Fruit fly (Drosophila melanogaster) whole organism, embryonic: ENCODE measurements around the gene Dlg5.

Source experiments
- ATbp ChIP-seq: fragments of 200-800 bp; sonication (Bioruptor generic); optimal IDR thresholded peaks from 2 replicates; lab custom pipeline; 2017; ENCODE audit warnings: missing biosample characterization, mild to moderate bottlenecking, missing genetic modification characterization, missing genetic modification reagents
- Abd-B ChIP-seq: fragments of 200-800 bp; sonication (Bioruptor generic); optimal IDR thresholded peaks from 2 replicates; lab custom pipeline; 2018; ENCODE audit warnings: missing biosample characterization, mild to moderate bottlenecking, missing genetic modification characterization, moderate library complexity
- Bteb2 ChIP-seq: fragments of 200-800 bp; sonication (Bioruptor generic); optimal IDR thresholded peaks from 2 replicates; lab custom pipeline; 2016; ENCODE audit warnings: missing biosample characterization, missing genetic modification characterization
- CG10959 ChIP-seq: fragments of 200-800 bp; sonication (Bioruptor generic); IDR thresholded peaks from 2 replicates; pipeline ENCODE4 v1.3.6; 2022; ENCODE audit warnings: missing biosample characterization, missing genetic modification characterization
- CG11398 ChIP-seq: fragments of 200-800 bp; sonication (Bioruptor generic); optimal IDR thresholded peaks from 2 replicates; lab custom pipeline; 2016; ENCODE audit warnings: missing biosample characterization, missing genetic modification characterization
- CG12236 ChIP-seq: fragments of 200-800 bp; sonication (Bioruptor generic); optimal IDR thresholded peaks from 2 replicates; lab custom pipeline; 2016; ENCODE audit warnings: missing biosample characterization, missing genetic modification characterization
- CG12659 ChIP-seq: fragments of 200-800 bp; sonication (Bioruptor generic); optimal IDR thresholded peaks from 3 replicates; lab custom pipeline; 2017; ENCODE audit warnings: mild to moderate bottlenecking, missing biosample characterization, missing genetic modification reagents, missing genetic modification characterization
- CG12744 ChIP-seq: fragments of 200-800 bp; sonication (Bioruptor generic); optimal IDR thresholded peaks from 2 replicates; lab custom pipeline; 2016; ENCODE audit warnings: missing biosample characterization, missing genetic modification characterization
- CG15269 ChIP-seq: fragments of 200-800 bp; sonication (Bioruptor generic); optimal IDR thresholded peaks from 2 replicates; lab custom pipeline; 2018; ENCODE audit warnings: missing biosample characterization, mild to moderate bottlenecking, missing genetic modification characterization, moderate library complexity
- CG16815 ChIP-seq: fragments of 200-800 bp; sonication (Bioruptor generic); optimal IDR thresholded peaks from 3 replicates; lab custom pipeline; 2017; ENCODE audit warnings: missing biosample characterization, mild to moderate bottlenecking, missing genetic modification characterization
- CG17612 ChIP-seq: fragments of 200-800 bp; sonication (Bioruptor generic); IDR thresholded peaks from 2 replicates; pipeline ENCODE4 v1.3.6; 2022; ENCODE audit warnings: missing biosample characterization, missing genetic modification characterization
- CG2875 ChIP-seq: fragments of 200-800 bp; sonication (Bioruptor generic); optimal IDR thresholded peaks from 2 replicates; lab custom pipeline; 2017; ENCODE audit warnings: missing biosample characterization, mild to moderate bottlenecking, missing genetic modification characterization, missing genetic modification reagents
- CG31441 ChIP-seq: fragments of 200-800 bp; sonication (Bioruptor generic); IDR thresholded peaks from 2 replicates; pipeline ENCODE4 v1.3.6; 2022; ENCODE audit warnings: missing biosample characterization, missing genetic modification characterization
- CG32772 ChIP-seq: fragments of 200-800 bp; sonication (Bioruptor generic); IDR thresholded peaks from 2 replicates; pipeline ENCODE4 v1.3.6; 2022; ENCODE audit warnings: missing biosample characterization, missing genetic modification characterization
- CG5953 ChIP-seq: fragments of 200-800 bp; sonication (Bioruptor generic); IDR thresholded peaks from 2 replicates; pipeline ENCODE4 v1.3.6; 2022; ENCODE audit warnings: missing biosample characterization, missing genetic modification characterization
- CG6683 ChIP-seq: fragments of 200-800 bp; sonication (Bioruptor generic); optimal IDR thresholded peaks from 2 replicates; lab custom pipeline; 2017; ENCODE audit warnings: missing biosample characterization, mild to moderate bottlenecking, missing genetic modification characterization, missing genetic modification reagents
- CG7745 ChIP-seq: fragments of 200-800 bp; sonication (Bioruptor generic); optimal IDR thresholded peaks from 2 replicates; lab custom pipeline; 2018; ENCODE audit warnings: missing biosample characterization, mild to moderate bottlenecking, missing genetic modification characterization, moderate library complexity
- CG7839 ChIP-seq: fragments of 200-800 bp; sonication (Bioruptor generic); optimal IDR thresholded peaks from 3 replicates; lab custom pipeline; 2018; ENCODE audit warnings: missing biosample characterization, mild to moderate bottlenecking, missing genetic modification characterization, moderate library complexity
- CG7928 ChIP-seq: fragments of 200-800 bp; sonication (Bioruptor generic); optimal IDR thresholded peaks from 2 replicates; lab custom pipeline; 2017; ENCODE audit warnings: missing biosample characterization, mild to moderate bottlenecking, missing genetic modification characterization
- CoRest ChIP-seq: fragments of 200-800 bp; sonication (Bioruptor generic); optimal IDR thresholded peaks from 3 replicates; lab custom pipeline; 2018; ENCODE audit warnings: missing biosample characterization, mild to moderate bottlenecking, missing genetic modification characterization, moderate library complexity
- Dad ChIP-seq: fragments of 200-800 bp; sonication (Bioruptor generic); optimal IDR thresholded peaks from 3 replicates; lab custom pipeline; 2016; ENCODE audit warnings: missing biosample characterization, missing genetic modification characterization
- Deaf1 ChIP-seq: fragments of 200-800 bp; optimal IDR thresholded peaks from 3 replicates; lab custom pipeline; 2019; ENCODE audit warnings: missing biosample characterization, mild to moderate bottlenecking, missing genetic modification characterization, moderate library complexity
- Doc3 ChIP-seq: fragments of 200-800 bp; sonication (Bioruptor generic); IDR thresholded peaks from 3 replicates; pipeline ENCODE4 v1.3.6; 2022; ENCODE audit warnings: missing biosample characterization, missing genetic modification characterization; ENCODE audit not compliant: partially characterized antibody
- Ets65A ChIP-seq: fragments of 200-800 bp; sonication (Bioruptor generic); peaks from one replicate; lab custom pipeline; 2016; ENCODE audit warnings: missing biosample characterization, missing genetic modification characterization
- Ets97D ChIP-seq: fragments of 200-800 bp; sonication (Bioruptor generic); optimal IDR thresholded peaks from 3 replicates; lab custom pipeline; 2016; ENCODE audit warnings: missing biosample characterization, missing genetic modification characterization
- Lpt ChIP-seq: fragments of >200 bp; optimal IDR thresholded peaks from 2 replicates; lab custom pipeline; 2018; ENCODE audit warnings: missing biosample characterization, missing genetic modification characterization
- NC2α ChIP-seq: fragments of 200-800 bp; sonication (Bioruptor generic); optimal IDR thresholded peaks from 2 replicates; lab custom pipeline; 2016; ENCODE audit warnings: missing biosample characterization, missing genetic modification characterization
- Opbp ChIP-seq: fragments of 200-800 bp; sonication (Bioruptor generic); IDR thresholded peaks from 3 replicates; pipeline ENCODE4 v1.3.6; 2022; ENCODE audit warnings: missing biosample characterization, missing genetic modification characterization; ENCODE audit not compliant: partially characterized antibody
- Ssrp ChIP-seq: fragments of 200-800 bp; sonication (Bioruptor generic); optimal IDR thresholded peaks from 2 replicates; lab custom pipeline; 2018; ENCODE audit warnings: missing biosample characterization, mild to moderate bottlenecking, missing genetic modification characterization, moderate library complexity
- Tbp ChIP-seq: fragments of >200 bp; optimal IDR thresholded peaks from 2 replicates; lab custom pipeline; 2018; ENCODE audit warnings: missing biosample characterization, missing genetic modification characterization
- Xbp1 ChIP-seq: fragments of 200-800 bp; sonication (Bioruptor generic); optimal IDR thresholded peaks from 3 replicates; lab custom pipeline; 2016; ENCODE audit warnings: missing biosample characterization, mild to moderate bottlenecking, missing genetic modification characterization
- ase ChIP-seq: fragments of 200-800 bp; sonication (Bioruptor generic); IDR thresholded peaks from 3 replicates; pipeline ENCODE4 v1.3.6; 2022; ENCODE audit warnings: missing biosample characterization, missing genetic modification characterization
- btn ChIP-seq: fragments of 200-800 bp; sonication (Bioruptor generic); optimal IDR thresholded peaks from 2 replicates; lab custom pipeline; 2016; ENCODE audit warnings: missing biosample characterization, missing genetic modification characterization
- dan ChIP-seq: fragments of 200-800 bp; sonication (Bioruptor generic); IDR thresholded peaks from 2 replicates; pipeline ENCODE4 v1.3.6; 2022; ENCODE audit warnings: missing biosample characterization, missing genetic modification characterization
- dmrt11E ChIP-seq: fragments of 200-800 bp; sonication (Bioruptor generic); optimal IDR thresholded peaks from 3 replicates; lab custom pipeline; 2018; ENCODE audit warnings: missing biosample characterization, mild to moderate bottlenecking, missing genetic modification characterization, moderate library complexity
- dmrt99B ChIP-seq: fragments of 200-800 bp; sonication (Bioruptor generic); optimal IDR thresholded peaks from 2 replicates; lab custom pipeline; 2018; ENCODE audit warnings: missing biosample characterization, mild to moderate bottlenecking, missing genetic modification characterization, moderate library complexity
- en ChIP-seq: fragments of 200-800 bp; sonication (Bioruptor generic); optimal IDR thresholded peaks from 2 replicates; lab custom pipeline; 2016; ENCODE audit warnings: missing biosample characterization, missing genetic modification characterization
- grn ChIP-seq: fragments of 200-800 bp; sonication (Bioruptor generic); optimal IDR thresholded peaks from 3 replicates; lab custom pipeline; 2017; ENCODE audit warnings: missing biosample characterization, missing genetic modification characterization
- gro ChIP-seq: fragments of 200-800 bp; sonication (Bioruptor generic); optimal IDR thresholded peaks from 2 replicates; lab custom pipeline; 2016; ENCODE audit warnings: missing biosample characterization, missing genetic modification characterization
- hth ChIP-seq: fragments of >200 bp; optimal IDR thresholded peaks from 2 replicates; lab custom pipeline; 2017; ENCODE audit warnings: inconsistent platforms
- luna ChIP-seq: fragments of 200-800 bp; sonication (Bioruptor generic); optimal IDR thresholded peaks from 2 replicates; lab custom pipeline; 2016; ENCODE audit warnings: missing biosample characterization, missing genetic modification characterization
- nmo ChIP-seq: fragments of 200-800 bp; sonication (Bioruptor generic); optimal IDR thresholded peaks from 2 replicates; lab custom pipeline; 2018; ENCODE audit warnings: missing biosample characterization, mild to moderate bottlenecking, missing genetic modification characterization, moderate library complexity
- odd ChIP-seq: fragments of 200-800 bp; sonication (Bioruptor generic); optimal IDR thresholded peaks from 2 replicates; lab custom pipeline; 2017; ENCODE audit warnings: missing biosample characterization, mild to moderate bottlenecking, missing genetic modification characterization
- org-1 ChIP-seq: fragments of 200-800 bp; sonication (Bioruptor generic); optimal IDR thresholded peaks from 2 replicates; lab custom pipeline; 2017; ENCODE audit warnings: missing biosample characterization, missing genetic modification characterization
- pan ChIP-seq, 4 experiments: fragments of >200 bp in 3 of 4; fragments of 200-800 bp in 1 of 4; sonication (Bioruptor generic) in 1 of 4; optimal IDR thresholded peaks in 3 of 4; IDR thresholded peaks in 1 of 4; 2 replicates each; pipeline versions ENCODE4 v1.3.6 to Lab custom; 2017 to 2022; ENCODE audit warnings: missing biosample characterization in 2 of 4, missing genetic modification characterization in 2 of 4, mixed read lengths in 1 of 4
- pnt ChIP-seq: fragments of 200-800 bp; sonication (Bioruptor generic); optimal IDR thresholded peaks from 3 replicates; lab custom pipeline; 2016; ENCODE audit warnings: missing biosample characterization, missing genetic modification characterization
- pzg ChIP-seq: fragments of 200-800 bp; sonication (Bioruptor generic); optimal IDR thresholded peaks from 3 replicates; lab custom pipeline; 2018; ENCODE audit warnings: missing biosample characterization, mild to moderate bottlenecking, missing genetic modification characterization, moderate library complexity
- sens ChIP-seq: fragments of 200-800 bp; sonication (Bioruptor generic); peaks from one replicate; lab custom pipeline; 2016; ENCODE audit warnings: missing biosample characterization, missing genetic modification characterization
- toy ChIP-seq: fragments of 200-800 bp; sonication (Bioruptor generic); IDR thresholded peaks from 2 replicates; pipeline ENCODE4 v1.3.6; 2022; ENCODE audit warnings: missing biosample characterization, missing genetic modification characterization
- ttk ChIP-seq: fragments of 200-800 bp; sonication (Bioruptor generic); IDR thresholded peaks from 2 replicates; pipeline ENCODE4 v2.1.2; 2022; ENCODE audit warnings: missing biosample characterization, missing genetic modification characterization
- zfh2 ChIP-seq: fragments of 200-800 bp; sonication (Bioruptor generic); optimal IDR thresholded peaks from 2 replicates; lab custom pipeline; 2016; ENCODE audit warnings: missing biosample characterization, missing genetic modification characterization

Gene Dlg5

DNA sequence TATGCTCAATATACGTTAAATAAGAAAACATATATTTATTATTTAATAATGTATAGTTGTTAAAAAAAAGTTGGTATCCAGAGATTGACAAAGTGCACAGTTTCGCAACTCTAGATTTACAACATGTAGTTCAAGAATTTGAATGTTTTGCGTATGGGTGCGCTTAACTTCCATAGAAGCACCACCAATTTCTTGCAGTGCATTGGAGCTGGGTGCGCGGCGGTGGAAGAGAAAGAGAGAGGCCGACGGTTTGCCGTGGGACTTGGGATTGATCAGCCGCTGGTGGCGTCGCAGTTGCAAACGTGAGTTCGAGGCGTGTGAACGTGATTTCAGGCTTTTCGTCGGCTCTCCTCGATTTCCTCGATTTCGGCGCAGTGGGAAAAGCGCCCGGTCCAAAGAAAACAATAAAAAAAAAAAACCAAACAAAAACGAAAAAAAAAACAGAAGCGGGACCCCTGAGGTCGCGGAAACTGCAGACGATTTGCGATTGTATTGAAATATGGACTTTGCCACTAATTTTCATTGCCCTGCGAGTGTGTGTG, 15.4 kb downstream of the Dlg5 start, which contains the start of gene spz4 (continued):
- TF ChIP-seq nmo (GFP tag; lab: Kevin White, UChicago): no peak
- no peak for TF ChIP-seq CG5953 (GFP tag; lab: Robert Waterston, UW)
- no peak for TF ChIP-seq CG6683 (GFP tag; lab: Kevin White, UChicago)
- TF ChIP-seq gro: no peak
- no peak for TF ChIP-seq pan (optimal IDR thresholded peaks at IDR 0.05; lab: Kevin White, UChicago)
- peak in 1 of 2 experiments; percentile 16 for TF ChIP-seq pan (GFP tag; optimal IDR thresholded peaks at IDR 0.05 in 1 of 2, IDR thresholded peaks at IDR 0.05 in 1 of 2)
- TF ChIP-seq dan: no peak
- TF ChIP-seq CG7745: no peak
- TF ChIP-seq CG7839 (tag; lab: Kevin White, UChicago): no peak
- no peak for TF ChIP-seq CG11398 (GFP tag; lab: Kevin White, UChicago)
- TF ChIP-seq CoRest (tag; lab: Kevin White, UChicago): peak; percentile 6
- TF ChIP-seq CG32772 (GFP tag; lab: Robert Waterston, UW): 0 out of 2 replicates have a peak, but pooled peaks have one; percentile 7
- TF ChIP-seq sens (GFP tag; lab: Kevin White, UChicago): peak; percentile 48
- peak; percentile 1 for TF ChIP-seq CG12659
- TF ChIP-seq Xbp1: peak; percentile 14
- no peak for TF ChIP-seq Ets65A (GFP tag; lab: Kevin White, UChicago)
- TF ChIP-seq CG31441 (GFP tag; lab: Robert Waterston, UW): 0 out of 2 replicates have a peak, but pooled peaks have one; percentile 13
- TF ChIP-seq org-1 (GFP tag; lab: Kevin White, UChicago): no peak
- TF ChIP-seq pnt (GFP tag; lab: Kevin White, UChicago): no peak
- TF ChIP-seq Abd-B (GFP tag; lab: Kevin White, UChicago): no peak
- TF ChIP-seq CG2875 (GFP tag; lab: Kevin White, UChicago): no peak
- no peak for TF ChIP-seq btn (GFP tag; lab: Kevin White, UChicago)
- TF ChIP-seq Lpt: no peak
- peak; percentile 34 for TF ChIP-seq dmrt99B (tag; lab: Kevin White, UChicago)
- no peak for TF ChIP-seq dmrt11E (tag; lab: Kevin White, UChicago)
- TF ChIP-seq CG12744 (GFP tag; lab: Kevin White, UChicago): no peak
- no peak for TF ChIP-seq Tbp (GFP tag; lab: Kevin White, UChicago)
- TF ChIP-seq Doc3 (GFP tag; lab: Robert Waterston, UW): no peak
- TF ChIP-seq odd: no peak
- no peak for TF ChIP-seq toy
- no peak for TF ChIP-seq Bteb2
- TF ChIP-seq Opbp (GFP tag; lab: Robert Waterston, UW): no peak
- no peak for TF ChIP-seq ase
- no peak for TF ChIP-seq CG7928 (GFP tag; lab: Kevin White, UChicago)
- no peak for TF ChIP-seq NC2α (GFP tag; lab: Kevin White, UChicago)
- no peak for TF ChIP-seq pzg

DNA sequence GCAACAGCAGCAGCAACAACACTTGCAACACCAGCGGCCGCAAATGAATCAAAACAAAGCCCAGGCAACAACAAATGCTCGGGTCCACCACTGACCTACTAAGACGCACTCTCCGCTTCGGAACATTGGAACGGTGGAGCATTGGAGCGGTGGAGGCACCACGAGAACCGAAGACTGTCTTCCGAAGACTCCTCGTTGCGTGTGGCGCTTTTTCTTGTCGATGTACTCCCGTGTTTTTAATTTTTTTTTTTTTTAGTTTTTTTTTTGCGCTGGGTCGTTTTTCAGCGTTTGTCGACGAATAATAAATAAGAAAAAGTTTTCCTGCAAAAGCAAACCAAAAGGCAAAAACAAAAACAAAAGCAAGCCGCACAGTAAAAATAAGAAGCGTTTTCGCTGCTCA, 16.2 kb downstream of the Dlg5 start:
- TF ChIP-seq ATbp (GFP tag; lab: Kevin White, UChicago): peak; percentile 1
- TF ChIP-seq luna: no peak
- peak; percentile 54 for TF ChIP-seq Deaf1

dm6 chr2L:11498839-11499238, 18.0 kb downstream of the Dlg5 start, which contains the start of gene Cog8:
Gene Cog8, minus strand, starts transcription at chr2L:11498948.
- no peak for TF ChIP-seq CG12236
- TF ChIP-seq CoRest (tag; lab: Kevin White, UChicago): peak; percentile 79
- TF ChIP-seq CG10959 (GFP tag; lab: Robert Waterston, UW): no peak
- TF ChIP-seq CG16815 (GFP tag; lab: Kevin White, UChicago): peak; percentile 3
- TF ChIP-seq Dad (GFP tag; lab: Kevin White, UChicago): peak; percentile 38
- no peak for TF ChIP-seq ttk (GFP tag; lab: Robert Waterston, UW)
- peak; percentile 72 for TF ChIP-seq zfh2
- TF ChIP-seq Ets97D (GFP tag; lab: Kevin White, UChicago): peak; percentile 61
- no peak for TF ChIP-seq CG15269 (tag; lab: Kevin White, UChicago)
- TF ChIP-seq Ssrp (tag; lab: Kevin White, UChicago): peak; percentile 48
- no peak for TF ChIP-seq hth (lab: Kevin White, UChicago)
- TF ChIP-seq Deaf1: no peak
- no peak for TF ChIP-seq grn
- peak; percentile 53; the same call in 1 of the 2 replicates for TF ChIP-seq CG17612
- TF ChIP-seq en (GFP tag; lab: Kevin White, UChicago): no peak
